Worm (Caenorhabditis elegans): ENCODE measurements around the gene mcm-6.

DNA sequence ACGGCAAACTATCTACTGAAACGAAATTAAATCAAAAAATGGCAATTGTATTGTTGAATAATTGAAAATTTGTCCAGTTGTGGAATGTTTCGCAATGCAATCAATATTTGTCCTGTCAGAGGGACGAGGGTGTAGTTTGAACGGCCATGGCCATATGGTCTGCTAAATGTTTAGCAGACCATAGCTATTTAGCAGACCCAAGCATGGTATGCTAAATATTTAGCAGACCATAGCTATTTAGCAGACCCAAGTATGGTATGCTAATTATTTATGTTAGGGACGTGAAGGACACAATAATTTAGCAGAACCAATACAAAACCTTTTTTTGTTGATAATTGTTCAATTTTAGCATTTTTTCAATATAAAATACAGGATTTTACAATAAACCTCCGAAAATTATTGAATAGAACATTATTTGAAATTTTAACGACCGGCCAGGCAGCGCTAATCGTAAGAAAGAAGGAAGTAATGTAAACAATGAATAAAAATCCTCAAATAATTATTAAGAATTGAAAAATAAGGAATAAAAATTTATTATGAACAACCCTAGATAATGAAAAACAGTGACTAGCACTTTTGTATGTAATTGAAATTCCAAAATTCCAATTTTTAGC is 10.9 kb downstream of the mcm-6 start, which contains the start of gene riok-3:
- TF ChIP-seq fos-1 (tag; optimal IDR thresholded peaks at IDR 0.05) (no peak), lin-11 (tag; optimal IDR thresholded peaks at IDR 0.05) (no peak), zag-1 (tag; optimal IDR thresholded peaks at IDR 0.05) (no peak), nhr-23 (tag; optimal IDR thresholded peaks at IDR 0.05) (no peak), mab-5 (tag; optimal IDR thresholded peaks at IDR 0.05) (no peak), ceh-82 (tag; optimal IDR thresholded peaks at IDR 0.05) (no peak), blmp-1 (tag; optimal IDR thresholded peaks at IDR 0.05; ENCODE audit: insufficient read depth) (no peak), nhr-25 (tag; optimal IDR thresholded peaks at IDR 0.05) (no peak), unc-39 (tag; optimal IDR thresholded peaks at IDR 0.05) (no peak), nhr-11 (tag; optimal IDR thresholded peaks at IDR 0.05) (no peak)
